Fruit fly (Drosophila melanogaster) whole organism, embryonic: Measurements from ENCODE around the gene Acsx1L.

Experiments used
- Abd-B ChIP-seq: fragments of 200-800 bp; sonication (Bioruptor generic); optimal IDR thresholded peaks from 2 replicates; lab custom pipeline; 2018; ENCODE audit warnings: missing biosample characterization, mild to moderate bottlenecking, missing genetic modification characterization, moderate library complexity
- B-H1 ChIP-seq: fragments of 200-800 bp; sonication (Bioruptor generic); IDR thresholded peaks from 3 replicates; pipeline ENCODE4 v1.3.6; 2022; ENCODE audit warnings: missing biosample characterization, missing genetic modification characterization
- CG11695 ChIP-seq: fragments of 200-800 bp; sonication (Bioruptor generic); IDR thresholded peaks from 3 replicates; pipeline ENCODE4 v1.3.6; 2022; ENCODE audit warnings: missing biosample characterization, missing genetic modification characterization
- CG14710 ChIP-seq: fragments of 200-800 bp; sonication (Bioruptor generic); optimal IDR thresholded peaks from 3 replicates; lab custom pipeline; 2019; ENCODE audit warnings: missing biosample characterization, mild to moderate bottlenecking, missing genetic modification characterization, moderate library complexity
- CG6683 ChIP-seq: fragments of 200-800 bp; sonication (Bioruptor generic); optimal IDR thresholded peaks from 2 replicates; lab custom pipeline; 2017; ENCODE audit warnings: missing biosample characterization, mild to moderate bottlenecking, missing genetic modification characterization, missing genetic modification reagents
- Gug ChIP-seq: fragments of 200-800 bp; sonication (Bioruptor generic); IDR thresholded peaks from 4 replicates; pipeline ENCODE4 v1.3.6; 2022; ENCODE audit warnings: missing biosample characterization, missing genetic modification characterization
- Meics ChIP-seq: fragments of 200-800 bp; sonication (Bioruptor generic); optimal IDR thresholded peaks from 2 replicates; lab custom pipeline; 2017; ENCODE audit warnings: missing biosample characterization, mild to moderate bottlenecking, missing genetic modification characterization
- Sry-δ ChIP-seq: fragments of 200-800 bp; sonication (Bioruptor generic); optimal IDR thresholded peaks from 2 replicates; lab custom pipeline; 2016; ENCODE audit warnings: missing biosample characterization, missing genetic modification characterization
- gro ChIP-seq: fragments of 200-800 bp; sonication (Bioruptor generic); optimal IDR thresholded peaks from 2 replicates; lab custom pipeline; 2016; ENCODE audit warnings: missing biosample characterization, missing genetic modification characterization
- tll ChIP-seq, 2 experiments: fragments of 200-800 bp in 1 of 2; fragments of >200 bp in 1 of 2; sonication (Bioruptor generic) in 1 of 2; optimal IDR thresholded peaks; 2 replicates each; lab custom pipeline; 2017 to 2019; ENCODE audit warnings: missing biosample characterization in 2 of 2, missing genetic modification characterization in 2 of 2, mild to moderate bottlenecking in 1 of 2, moderate library complexity in 1 of 2
- usp ChIP-seq: fragments of >200 bp; optimal IDR thresholded peaks from 2 replicates; lab custom pipeline; 2017; ENCODE audit warnings: missing biosample characterization, missing genetic modification characterization

DNA sequence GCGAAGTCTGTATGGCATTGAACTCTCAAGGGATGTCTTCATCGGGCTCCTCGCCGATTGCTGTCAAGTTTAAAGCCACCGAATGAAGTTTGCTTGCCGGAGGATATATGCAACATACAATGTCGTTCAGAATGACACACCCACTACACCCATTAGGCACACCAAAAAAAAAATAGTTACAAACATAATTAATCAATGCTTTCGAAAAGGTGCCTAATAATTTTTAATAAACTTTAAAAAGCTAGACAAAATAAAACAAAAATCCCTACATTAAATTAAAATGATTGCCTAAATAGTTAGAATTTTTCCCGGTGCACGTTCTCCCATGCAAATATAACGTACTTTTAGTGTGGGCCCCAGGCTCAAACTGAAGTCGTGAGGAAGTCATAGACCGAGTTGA lies 39.4 kb upstream of the Acsx1L start:
- TF ChIP-seq CG6683 (GFP tag; lab: Kevin White, UChicago): no peak
- no peak for TF ChIP-seq tll (GFP tag; optimal IDR thresholded peaks at IDR 0.05; lab: Kevin White, UChicago)
- no peak for TF ChIP-seq usp (GFP tag; lab: Kevin White, UChicago)
- no peak for TF ChIP-seq CG11695
- no peak for TF ChIP-seq B-H1 (GFP tag; lab: Robert Waterston, UW)
- TF ChIP-seq Abd-B (GFP tag; lab: Kevin White, UChicago): no peak
- no peak for TF ChIP-seq Meics (GFP tag; lab: Kevin White, UChicago)
- no peak for TF ChIP-seq Sry-δ (GFP tag; lab: Kevin White, UChicago)
- no peak for TF ChIP-seq Gug (GFP tag; lab: Robert Waterston, UW)
- TF ChIP-seq CG14710 (tag; lab: Kevin White, UChicago): no peak
- TF ChIP-seq gro (GFP tag; lab: Kevin White, UChicago): no peak
